Fruit fly (Drosophila melanogaster) whole organism, embryonic: ENCODE measurements around the gene CG17300.
A peak's percentile ranks its signal among the peaks of the same experiment; 100 is the strongest.

Experiments
- Atf-2 ChIP-seq: fragments of 200-800 bp; sonication (Bioruptor generic); optimal IDR thresholded peaks from 2 replicates; lab custom pipeline; 2016; ENCODE audit warnings: missing biosample characterization, missing genetic modification characterization
- Bgb ChIP-seq: fragments of 200-800 bp; sonication (Bioruptor generic); IDR thresholded peaks from 2 replicates; pipeline ENCODE4 v1.3.6; 2022; ENCODE audit warnings: missing biosample characterization, missing genetic modification characterization; ENCODE audit not compliant: partially characterized antibody
- CG10959 ChIP-seq: fragments of 200-800 bp; sonication (Bioruptor generic); IDR thresholded peaks from 2 replicates; pipeline ENCODE4 v1.3.6; 2022; ENCODE audit warnings: missing biosample characterization, missing genetic modification characterization
- CG12104 ChIP-seq: fragments of 200-800 bp; sonication (Bioruptor generic); optimal IDR thresholded peaks from 3 replicates; lab custom pipeline; 2016; ENCODE audit warnings: missing biosample characterization, missing genetic modification characterization
- CG12744 ChIP-seq: fragments of 200-800 bp; sonication (Bioruptor generic); optimal IDR thresholded peaks from 2 replicates; lab custom pipeline; 2016; ENCODE audit warnings: missing biosample characterization, missing genetic modification characterization
- CG14014 ChIP-seq: fragments of 200-800 bp; sonication (Bioruptor generic); IDR thresholded peaks from 2 replicates; pipeline ENCODE4 v1.3.6; 2022; ENCODE audit warnings: missing biosample characterization, missing genetic modification characterization
- CG14050 ChIP-seq: fragments of 200-800 bp; sonication (Bioruptor generic); IDR thresholded peaks from 3 replicates; pipeline ENCODE4 v1.3.6; 2022; ENCODE audit warnings: missing biosample characterization, missing genetic modification characterization
- CG16779 ChIP-seq: fragments of 200-800 bp; sonication (Bioruptor generic); IDR thresholded peaks from 2 replicates; pipeline ENCODE4 v1.3.6; 2022; ENCODE audit warnings: missing biosample characterization, missing genetic modification characterization
- CG16863 ChIP-seq: fragments of 200-800 bp; sonication (Bioruptor generic); optimal IDR thresholded peaks from 3 replicates; lab custom pipeline; 2016; ENCODE audit warnings: missing biosample characterization, missing genetic modification characterization
- CG17359 ChIP-seq: fragments of 200-800 bp; sonication (Bioruptor generic); optimal IDR thresholded peaks from 3 replicates; lab custom pipeline; 2018; ENCODE audit warnings: missing biosample characterization, mild to moderate bottlenecking, missing genetic modification characterization, moderate library complexity
- CG17361 ChIP-seq: fragments of 200-800 bp; sonication (Bioruptor generic); IDR thresholded peaks from 3 replicates; pipeline ENCODE4 v1.3.6; 2022; ENCODE audit warnings: missing biosample characterization, missing genetic modification characterization
- CG2116 ChIP-seq: fragments of 200-800 bp; sonication (Bioruptor generic); optimal IDR thresholded peaks from 3 replicates; lab custom pipeline; 2018; ENCODE audit warnings: missing biosample characterization, mild to moderate bottlenecking, missing genetic modification characterization
- CG30020 ChIP-seq: fragments of 200-800 bp; optimal IDR thresholded peaks from 2 replicates; lab custom pipeline; 2019; ENCODE audit warnings: missing biosample characterization, mild to moderate bottlenecking, missing genetic modification characterization, moderate library complexity
- CG32532 ChIP-seq: fragments of 200-800 bp; sonication (Bioruptor generic); IDR thresholded peaks from 2 replicates; pipeline ENCODE4 v1.3.6; 2022; ENCODE audit warnings: missing biosample characterization, missing genetic modification characterization
- CG32767 ChIP-seq: fragments of 200-800 bp; sonication (Bioruptor generic); IDR thresholded peaks from 2 replicates; pipeline ENCODE4 v1.3.6; 2022; ENCODE audit warnings: missing biosample characterization, missing genetic modification characterization
- CG34224 ChIP-seq: fragments of 200-800 bp; sonication (Bioruptor generic); IDR thresholded peaks from 3 replicates; pipeline ENCODE4 v1.3.6; 2022; ENCODE audit warnings: missing biosample characterization, missing genetic modification characterization; ENCODE audit not compliant: partially characterized antibody
- CG3726 ChIP-seq: fragments of 200-800 bp; sonication (Bioruptor generic); IDR thresholded peaks from 3 replicates; pipeline ENCODE4, ENCODE4 v1.3.6; 2022; ENCODE audit warnings: missing biosample characterization, missing genetic modification characterization
- CG4282 ChIP-seq: fragments of 200-800 bp; sonication (Bioruptor generic); optimal IDR thresholded peaks from 2 replicates; lab custom pipeline; 2016; ENCODE audit warnings: missing biosample characterization, missing genetic modification characterization
- CG6791 ChIP-seq: fragments of 200-800 bp; sonication (Bioruptor generic); IDR thresholded peaks from 3 replicates; pipeline ENCODE4 v1.3.6; 2022; ENCODE audit warnings: missing biosample characterization, missing genetic modification characterization; ENCODE audit not compliant: partially characterized antibody
- CG7271 ChIP-seq: fragments of 200-800 bp; sonication (Bioruptor generic); optimal IDR thresholded peaks from 2 replicates; lab custom pipeline; 2018; ENCODE audit warnings: missing biosample characterization, mild to moderate bottlenecking, missing genetic modification characterization, moderate library complexity
- CG7556 ChIP-seq: fragments of 200-800 bp; sonication (Bioruptor generic); optimal IDR thresholded peaks from 2 replicates; lab custom pipeline; 2017; ENCODE audit warnings: missing biosample characterization, mild to moderate bottlenecking, missing genetic modification characterization
- CG9797 ChIP-seq: fragments of 200-800 bp; sonication (Bioruptor generic); optimal IDR thresholded peaks from 3 replicates; lab custom pipeline; 2018; ENCODE audit warnings: missing biosample characterization, mild to moderate bottlenecking, missing genetic modification characterization
- Dref ChIP-seq: fragments of 200-800 bp; sonication (Bioruptor generic); IDR thresholded peaks from 2 replicates; pipeline ENCODE4 v1.3.6; 2022; ENCODE audit warnings: missing biosample characterization, missing genetic modification characterization
- Elba2 ChIP-seq: fragments of 200-800 bp; sonication (Bioruptor generic); optimal IDR thresholded peaks from 3 replicates; lab custom pipeline; 2016; ENCODE audit warnings: missing biosample characterization, missing genetic modification characterization
- GATAe ChIP-seq: fragments of 200-800 bp; sonication (Bioruptor generic); conservative IDR thresholded peaks from 2 replicates; pipeline ENCODE4 v1.3.6; 2022; ENCODE audit warnings: missing biosample characterization, missing genetic modification characterization
- Hmx ChIP-seq: fragments of 200-800 bp; sonication (Bioruptor generic); optimal IDR thresholded peaks from 2 replicates; lab custom pipeline; 2016; ENCODE audit warnings: missing biosample characterization, missing genetic modification characterization
- NC2β ChIP-seq: fragments of 200-800 bp; sonication (Bioruptor generic); optimal IDR thresholded peaks from 2 replicates; lab custom pipeline; 2016; ENCODE audit warnings: missing biosample characterization, missing genetic modification characterization
- Rfx ChIP-seq: fragments of 200-800 bp; sonication (Bioruptor generic); IDR thresholded peaks from 2 replicates; pipeline ENCODE4 v1.3.6; 2022; ENCODE audit warnings: missing biosample characterization, missing genetic modification characterization
- Sox102F ChIP-seq: fragments of 200-800 bp; sonication (Bioruptor generic); optimal IDR thresholded peaks from 2 replicates; lab custom pipeline; 2018; ENCODE audit warnings: missing biosample characterization, mild to moderate bottlenecking, missing genetic modification characterization, moderate library complexity
- TFAM ChIP-seq: fragments of 200-800 bp; sonication (Bioruptor generic); optimal IDR thresholded peaks from 2 replicates; lab custom pipeline; 2017; ENCODE audit warnings: missing biosample characterization, missing genetic modification characterization, inconsistent platforms
- Taf1 ChIP-seq: fragments of 200-800 bp; sonication (Bioruptor generic); IDR thresholded peaks from 2 replicates; pipeline ENCODE4 v1.3.6; 2022; ENCODE audit warnings: missing biosample characterization, missing genetic modification characterization
- Xrp1 ChIP-seq: fragments of 200-800 bp; sonication (Bioruptor generic); IDR thresholded peaks from 2 replicates; pipeline ENCODE4 v1.3.6; 2022; ENCODE audit warnings: missing biosample characterization, missing genetic modification characterization
- ab ChIP-seq: fragments of 200-800 bp; sonication (Bioruptor generic); optimal IDR thresholded peaks from 2 replicates; lab custom pipeline; 2016; ENCODE audit warnings: missing biosample characterization, missing genetic modification characterization
- cas ChIP-seq: fragments of 200-800 bp; sonication (Bioruptor generic); IDR thresholded peaks from 2 replicates; pipeline ENCODE4 v1.3.6; 2022; ENCODE audit warnings: missing biosample characterization, missing genetic modification characterization
- chinmo ChIP-seq: fragments of 200-800 bp; sonication (Bioruptor generic); IDR thresholded peaks from 4 replicates; pipeline ENCODE4 v1.3.6; 2022; ENCODE audit warnings: missing biosample characterization, missing genetic modification characterization; ENCODE audit not compliant: partially characterized antibody
- crc ChIP-seq: fragments of 200-800 bp; sonication (Bioruptor generic); optimal IDR thresholded peaks from 2 replicates; lab custom pipeline; 2016; ENCODE audit warnings: missing biosample characterization, missing genetic modification characterization
- dan ChIP-seq: fragments of 200-800 bp; sonication (Bioruptor generic); IDR thresholded peaks from 2 replicates; pipeline ENCODE4 v1.3.6; 2022; ENCODE audit warnings: missing biosample characterization, missing genetic modification characterization
- danr ChIP-seq: fragments of 200-800 bp; sonication (Bioruptor generic); IDR thresholded peaks from 2 replicates; pipeline ENCODE4 v1.3.6; 2022; ENCODE audit warnings: missing biosample characterization, missing genetic modification characterization
- eyg ChIP-seq: fragments of 200-800 bp; sonication (Bioruptor generic); optimal IDR thresholded peaks from 3 replicates; lab custom pipeline; 2016; ENCODE audit warnings: missing biosample characterization, missing genetic modification characterization
- fu2 ChIP-seq: fragments of 200-800 bp; sonication (Bioruptor generic); optimal IDR thresholded peaks from 2 replicates; lab custom pipeline; 2016; ENCODE audit warnings: missing biosample characterization, missing genetic modification characterization
- grau ChIP-seq: fragments of 200-800 bp; optimal IDR thresholded peaks from 3 replicates; lab custom pipeline; 2019; ENCODE audit warnings: missing biosample characterization, mild to moderate bottlenecking, missing genetic modification characterization, moderate library complexity
- gro ChIP-seq: fragments of 200-800 bp; sonication (Bioruptor generic); optimal IDR thresholded peaks from 2 replicates; lab custom pipeline; 2016; ENCODE audit warnings: missing biosample characterization, missing genetic modification characterization
- hbn ChIP-seq: fragments of 200-800 bp; sonication (Bioruptor generic); IDR thresholded peaks from 2 replicates; pipeline ENCODE4 v1.3.6; 2022; ENCODE audit warnings: missing biosample characterization, missing genetic modification characterization; ENCODE audit not compliant: partially characterized antibody
- mam ChIP-seq: fragments of 200-800 bp; sonication (Bioruptor generic); optimal IDR thresholded peaks from 3 replicates; lab custom pipeline; 2016; ENCODE audit warnings: missing biosample characterization, missing genetic modification characterization
- onecut ChIP-seq: fragments of 200-800 bp; sonication (Bioruptor generic); IDR thresholded peaks from 2 replicates; pipeline ENCODE4 v1.3.6; 2022; ENCODE audit warnings: missing biosample characterization, missing genetic modification characterization
- pb ChIP-seq: fragments of 200-800 bp; sonication (Bioruptor generic); optimal IDR thresholded peaks from 3 replicates; lab custom pipeline; 2016; ENCODE audit warnings: missing biosample characterization, missing genetic modification characterization
- psq ChIP-seq: fragments of 200-800 bp; sonication (Bioruptor generic); optimal IDR thresholded peaks from 2 replicates; lab custom pipeline; 2017; ENCODE audit warnings: missing biosample characterization, missing genetic modification characterization
- pzg ChIP-seq: fragments of 200-800 bp; sonication (Bioruptor generic); optimal IDR thresholded peaks from 3 replicates; lab custom pipeline; 2018; ENCODE audit warnings: missing biosample characterization, mild to moderate bottlenecking, missing genetic modification characterization, moderate library complexity
- scrt ChIP-seq: fragments of 200-800 bp; sonication (Bioruptor generic); optimal IDR thresholded peaks from 2 replicates; lab custom pipeline; 2018; ENCODE audit warnings: missing biosample characterization, mild to moderate bottlenecking, missing genetic modification characterization, moderate library complexity
- shn ChIP-seq: fragments of 200-800 bp; sonication (Bioruptor generic); optimal IDR thresholded peaks from 3 replicates; lab custom pipeline; 2016; ENCODE audit warnings: missing biosample characterization, missing genetic modification characterization
- sqz ChIP-seq: fragments of 200-800 bp; sonication (Bioruptor generic); optimal IDR thresholded peaks from 3 replicates; lab custom pipeline; 2018; ENCODE audit warnings: missing biosample characterization, mild to moderate bottlenecking, missing genetic modification characterization
- stc ChIP-seq: fragments of 200-800 bp; sonication (Bioruptor generic); IDR thresholded peaks from 2 replicates; pipeline ENCODE4 v1.3.6; 2022; ENCODE audit warnings: missing biosample characterization, missing genetic modification characterization
- tx ChIP-seq: fragments of 200-800 bp; sonication (Bioruptor generic); optimal IDR thresholded peaks from 2 replicates; lab custom pipeline; 2016; ENCODE audit warnings: missing biosample characterization, missing genetic modification characterization

CG17300 gene

DNA sequence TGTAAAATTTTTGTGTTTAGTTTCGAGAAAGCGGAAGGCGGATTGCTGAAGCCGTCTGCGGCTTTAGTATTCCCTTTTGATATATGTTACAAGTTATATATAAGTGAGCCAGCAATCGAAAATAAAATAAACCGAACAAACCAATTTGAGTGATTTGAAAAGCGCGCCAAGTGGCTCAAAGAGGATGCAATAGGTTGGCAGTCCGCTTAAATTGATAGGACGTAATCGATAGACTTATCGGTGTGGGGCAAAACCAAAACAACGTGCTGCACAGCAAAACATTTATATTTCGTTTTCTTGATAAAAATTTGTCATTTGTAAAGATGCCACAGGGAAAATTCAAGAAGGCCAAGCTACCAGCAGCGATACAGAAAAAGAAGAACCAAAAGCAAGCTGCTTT, 40.3 kb downstream of the CG17300 start, which contains the start of gene CG11279 (continued):
- no peak for TF ChIP-seq CG30020 (tag; lab: Kevin White, UChicago)
- TF ChIP-seq Rfx (GFP tag; lab: Robert Waterston, UW): no peak
- no peak for TF ChIP-seq mam (GFP tag; lab: Kevin White, UChicago)
- TF ChIP-seq CG7556 (GFP tag; lab: Kevin White, UChicago): no peak
- no peak for TF ChIP-seq stc (GFP tag; lab: Robert Waterston, UW)
- no peak for TF ChIP-seq Atf-2
- no peak for TF ChIP-seq tx (GFP tag; lab: Kevin White, UChicago)
- TF ChIP-seq fu2 (GFP tag; lab: Kevin White, UChicago): no peak
- no peak for TF ChIP-seq CG14014 (GFP tag; lab: Robert Waterston, UW)
- no peak for TF ChIP-seq Hmx (GFP tag; lab: Kevin White, UChicago)
- TF ChIP-seq chinmo (GFP tag; lab: Robert Waterston, UW): peak; percentile 66; the same call in 1 of the 4 replicates
- no peak for TF ChIP-seq CG16779 (GFP tag; lab: Robert Waterston, UW)
- TF ChIP-seq sqz: no peak
- TF ChIP-seq gro: peak; percentile 13
- no peak for TF ChIP-seq shn
- no peak for TF ChIP-seq eyg (GFP tag; lab: Kevin White, UChicago)
- peak; percentile 60; the same call in 1 of the 2 replicates for TF ChIP-seq hbn (GFP tag; lab: Robert Waterston, UW)
- no peak for TF ChIP-seq crc (GFP tag; lab: Kevin White, UChicago)
- TF ChIP-seq CG12744 (GFP tag; lab: Kevin White, UChicago): no peak
- no peak for TF ChIP-seq Elba2 (GFP tag; lab: Kevin White, UChicago)
- TF ChIP-seq Xrp1: 0 out of 2 replicates have a peak, but pooled peaks have one; percentile 18
- no peak for TF ChIP-seq CG14050 (GFP tag; lab: Robert Waterston, UW)
- no peak for TF ChIP-seq CG17359 (tag; lab: Kevin White, UChicago)
- no peak for TF ChIP-seq CG3726
- no peak for TF ChIP-seq danr (GFP tag; lab: Robert Waterston, UW)
- TF ChIP-seq CG32767 (GFP tag; lab: Robert Waterston, UW): no peak
- no peak for TF ChIP-seq CG32532 (GFP tag; lab: Robert Waterston, UW)
- no peak for TF ChIP-seq TFAM (GFP tag; lab: Kevin White, UChicago)
- TF ChIP-seq CG2116 (GFP tag; lab: Kevin White, UChicago): peak; percentile 74
- TF ChIP-seq CG6791: peak; percentile 73
- peak; percentile 6 for TF ChIP-seq grau
- no peak for TF ChIP-seq scrt
- no peak for TF ChIP-seq CG7271 (tag; lab: Kevin White, UChicago)
- peak; percentile 14 for TF ChIP-seq CG9797 (GFP tag; lab: Kevin White, UChicago)
- TF ChIP-seq psq (GFP tag; lab: Kevin White, UChicago): no peak
- TF ChIP-seq Bgb (GFP tag; lab: Robert Waterston, UW): peak; percentile 78
- no peak for TF ChIP-seq GATAe
- TF ChIP-seq CG10959 (GFP tag; lab: Robert Waterston, UW): no peak
- TF ChIP-seq pb (GFP tag; lab: Kevin White, UChicago): no peak
- peak; percentile 71 for TF ChIP-seq pzg (GFP tag; lab: Kevin White, UChicago)
- TF ChIP-seq dan (GFP tag; lab: Robert Waterston, UW): no peak
- no peak for TF ChIP-seq Sox102F (GFP tag; lab: Kevin White, UChicago)
- TF ChIP-seq CG34224: peak; percentile 85
- TF ChIP-seq NC2β (GFP tag; lab: Kevin White, UChicago): no peak
- TF ChIP-seq CG12104 (GFP tag; lab: Kevin White, UChicago): no peak
- peak; percentile 24; the same call in 1 of the 2 replicates for TF ChIP-seq onecut
- peak; percentile 94 for TF ChIP-seq Dref
- TF ChIP-seq CG16863: no peak
- TF ChIP-seq cas (GFP tag; lab: Robert Waterston, UW): no peak
- no peak for TF ChIP-seq Taf1 (GFP tag; lab: Robert Waterston, UW)
- TF ChIP-seq CG4282: no peak
- no peak for TF ChIP-seq CG17361 (GFP tag; lab: Robert Waterston, UW)
- TF ChIP-seq ab (GFP tag; lab: Kevin White, UChicago): no peak
